Fruit fly (Drosophila melanogaster) whole organism, embryonic: ENCODE measurements around the gene Prp5.

Experiments used
- CG10979 ChIP-seq: fragments of 200-800 bp; sonication (Bioruptor generic); optimal IDR thresholded peaks from 2 replicates; lab custom pipeline; 2018; ENCODE audit warnings: missing biosample characterization, mild to moderate bottlenecking, missing genetic modification characterization, moderate library complexity
- CG11723 ChIP-seq: fragments of 200-800 bp; sonication (Bioruptor generic); optimal IDR thresholded peaks from 2 replicates; lab custom pipeline; 2017; ENCODE audit warnings: missing biosample characterization, mild to moderate bottlenecking, missing genetic modification characterization
- CG12104 ChIP-seq: fragments of 200-800 bp; sonication (Bioruptor generic); optimal IDR thresholded peaks from 3 replicates; lab custom pipeline; 2016; ENCODE audit warnings: missing biosample characterization, missing genetic modification characterization
- CG13123 ChIP-seq: fragments of 200-800 bp; sonication (Bioruptor generic); optimal IDR thresholded peaks from 2 replicates; lab custom pipeline; 2016; ENCODE audit warnings: missing biosample characterization, missing genetic modification characterization
- CG13775 ChIP-seq: fragments of 200-800 bp; sonication (Bioruptor generic); optimal IDR thresholded peaks from 3 replicates; lab custom pipeline; 2017; ENCODE audit warnings: missing biosample characterization, mild to moderate bottlenecking, missing genetic modification characterization
- CG16779 ChIP-seq: fragments of 200-800 bp; sonication (Bioruptor generic); IDR thresholded peaks from 2 replicates; pipeline ENCODE4 v1.3.6; 2022; ENCODE audit warnings: missing biosample characterization, missing genetic modification characterization
- CG17802 ChIP-seq: fragments of 200-800 bp; sonication (Bioruptor generic); optimal IDR thresholded peaks from 2 replicates; lab custom pipeline; 2018; ENCODE audit warnings: missing biosample characterization, mild to moderate bottlenecking, missing genetic modification characterization, moderate library complexity
- CG18764 ChIP-seq: fragments of 200-800 bp; sonication (Bioruptor generic); optimal IDR thresholded peaks from 3 replicates; lab custom pipeline; 2016; ENCODE audit warnings: missing biosample characterization, missing genetic modification characterization
- CG2678 ChIP-seq: fragments of 200-800 bp; sonication (Bioruptor generic); optimal IDR thresholded peaks from 3 replicates; lab custom pipeline; 2019; ENCODE audit warnings: missing biosample characterization, mild to moderate bottlenecking, missing genetic modification characterization, moderate library complexity
- CG30431 ChIP-seq: fragments of 200-800 bp; sonication (Bioruptor generic); optimal IDR thresholded peaks from 2 replicates; lab custom pipeline; 2017; ENCODE audit warnings: missing biosample characterization, missing genetic modification characterization
- CG31441 ChIP-seq: fragments of 200-800 bp; sonication (Bioruptor generic); IDR thresholded peaks from 2 replicates; pipeline ENCODE4 v1.3.6; 2022; ENCODE audit warnings: missing biosample characterization, missing genetic modification characterization
- CG33213 ChIP-seq: fragments of 200-800 bp; sonication (Bioruptor generic); optimal IDR thresholded peaks from 3 replicates; lab custom pipeline; 2016; ENCODE audit warnings: missing biosample characterization, missing genetic modification characterization
- CG34376 ChIP-seq: fragments of 200-800 bp; sonication (Bioruptor generic); optimal IDR thresholded peaks from 2 replicates; lab custom pipeline; 2018; ENCODE audit warnings: missing biosample characterization, mild to moderate bottlenecking, missing genetic modification characterization
- CG34422 ChIP-seq: fragments of 200-800 bp; sonication (Bioruptor generic); IDR thresholded peaks from 3 replicates; pipeline ENCODE4 v1.3.6; 2022; ENCODE audit warnings: missing biosample characterization, missing genetic modification characterization
- CG43689 ChIP-seq: fragments of 200-800 bp; sonication (Bioruptor generic); IDR thresholded peaks from 2 replicates; pipeline ENCODE4 v1.3.6; 2022; ENCODE audit warnings: missing biosample characterization, missing genetic modification characterization
- CG4707 ChIP-seq: fragments of 200-800 bp; sonication (Bioruptor generic); optimal IDR thresholded peaks from 2 replicates; lab custom pipeline; 2018; ENCODE audit warnings: missing biosample characterization, mild to moderate bottlenecking, missing genetic modification characterization, moderate library complexity
- CG6813 ChIP-seq: fragments of 200-800 bp; sonication (Bioruptor generic); optimal IDR thresholded peaks from 2 replicates; lab custom pipeline; 2017; ENCODE audit warnings: missing biosample characterization, missing genetic modification characterization, mild to moderate bottlenecking, moderate library complexity, missing genetic modification reagents
- CG7556 ChIP-seq: fragments of 200-800 bp; sonication (Bioruptor generic); optimal IDR thresholded peaks from 2 replicates; lab custom pipeline; 2017; ENCODE audit warnings: missing biosample characterization, mild to moderate bottlenecking, missing genetic modification characterization
- CG7839 ChIP-seq: fragments of 200-800 bp; sonication (Bioruptor generic); optimal IDR thresholded peaks from 3 replicates; lab custom pipeline; 2018; ENCODE audit warnings: missing biosample characterization, mild to moderate bottlenecking, missing genetic modification characterization, moderate library complexity
- CG8290 ChIP-seq, 3 experiments: fragments of 200-800 bp; sonication (Bioruptor generic); optimal IDR thresholded peaks; 2 replicates each; lab custom pipeline; 2016 to 2019; ENCODE audit warnings: missing biosample characterization in 3 of 3, missing genetic modification characterization in 3 of 3, mild to moderate bottlenecking in 2 of 3, moderate library complexity in 1 of 3
- CG8924 ChIP-seq: fragments of 200-800 bp; optimal IDR thresholded peaks from 3 replicates; lab custom pipeline; 2019; ENCODE audit warnings: missing biosample characterization, mild to moderate bottlenecking, missing genetic modification characterization, moderate library complexity
- CG9817 ChIP-seq: fragments of 200-800 bp; sonication (Bioruptor generic); optimal IDR thresholded peaks from 2 replicates; lab custom pipeline; 2018; ENCODE audit warnings: missing biosample characterization, mild to moderate bottlenecking, missing genetic modification characterization, moderate library complexity
- CG9932 ChIP-seq: fragments of 200-800 bp; sonication (Bioruptor generic); IDR thresholded peaks from 2 replicates; pipeline ENCODE4 v1.3.6; 2022; ENCODE audit warnings: missing biosample characterization, missing genetic modification characterization
- CHES-1-like ChIP-seq: fragments of 200-800 bp; sonication (Bioruptor generic); optimal IDR thresholded peaks from 2 replicates; lab custom pipeline; 2016; ENCODE audit warnings: missing biosample characterization, missing genetic modification characterization
- D19B ChIP-seq: fragments of 200-800 bp; sonication (Bioruptor generic); optimal IDR thresholded peaks from 2 replicates; lab custom pipeline; 2017; ENCODE audit warnings: missing biosample characterization, mild to moderate bottlenecking, missing genetic modification characterization
- HLH54F ChIP-seq: fragments of 200-800 bp; sonication (Bioruptor generic); optimal IDR thresholded peaks from 3 replicates; lab custom pipeline; 2016; ENCODE audit warnings: missing biosample characterization, missing genetic modification characterization
- HLHmδ ChIP-seq: fragments of 200-800 bp; sonication (Bioruptor generic); optimal IDR thresholded peaks from 2 replicates; lab custom pipeline; 2018; ENCODE audit warnings: missing biosample characterization, mild to moderate bottlenecking, missing genetic modification characterization, moderate library complexity
- Hmr ChIP-seq: fragments of 200-800 bp; sonication (Bioruptor generic); optimal IDR thresholded peaks from 3 replicates; lab custom pipeline; 2017; ENCODE audit warnings: mild to moderate bottlenecking, missing biosample characterization, missing genetic modification reagents, missing genetic modification characterization
- Hsf ChIP-seq: fragments of 200-800 bp; sonication (Bioruptor generic); optimal IDR thresholded peaks from 3 replicates; lab custom pipeline; 2016; ENCODE audit warnings: missing biosample characterization, missing genetic modification characterization
- Lpt ChIP-seq: fragments of >200 bp; optimal IDR thresholded peaks from 2 replicates; lab custom pipeline; 2018; ENCODE audit warnings: missing biosample characterization, missing genetic modification characterization
- Optix ChIP-seq: fragments of 200-800 bp; sonication (Bioruptor generic); IDR thresholded peaks from 3 replicates; pipeline ENCODE4 v1.3.6; 2022; ENCODE audit warnings: missing biosample characterization, missing genetic modification characterization
- Side ChIP-seq: fragments of 200-800 bp; sonication (Bioruptor generic); optimal IDR thresholded peaks from 2 replicates; lab custom pipeline; 2016; ENCODE audit warnings: missing biosample characterization, missing genetic modification characterization
- Sox102F ChIP-seq: fragments of 200-800 bp; sonication (Bioruptor generic); optimal IDR thresholded peaks from 2 replicates; lab custom pipeline; 2018; ENCODE audit warnings: missing biosample characterization, mild to moderate bottlenecking, missing genetic modification characterization, moderate library complexity
- TFAM ChIP-seq: fragments of 200-800 bp; sonication (Bioruptor generic); optimal IDR thresholded peaks from 2 replicates; lab custom pipeline; 2017; ENCODE audit warnings: missing biosample characterization, missing genetic modification characterization, inconsistent platforms
- Trl ChIP-seq, 3 experiments: fragments of >200 bp in 2 of 3; fragments of 200-800 bp in 1 of 3; sonication (Bioruptor generic) in 1 of 3; optimal IDR thresholded peaks; 2 replicates in 1 of 3; 3 replicates in 2 of 3; lab custom pipeline; 2016 to 2017; ENCODE audit warnings: missing biosample characterization in 1 of 3, missing genetic modification characterization in 1 of 3
- danr ChIP-seq: fragments of 200-800 bp; sonication (Bioruptor generic); IDR thresholded peaks from 2 replicates; pipeline ENCODE4 v1.3.6; 2022; ENCODE audit warnings: missing biosample characterization, missing genetic modification characterization
- en ChIP-seq: fragments of 200-800 bp; sonication (Bioruptor generic); optimal IDR thresholded peaks from 2 replicates; lab custom pipeline; 2016; ENCODE audit warnings: missing biosample characterization, missing genetic modification characterization
- eve ChIP-seq, 2 experiments: fragments of >200 bp; optimal IDR thresholded peaks; 2 replicates each; lab custom pipeline; 2017; ENCODE audit warnings: missing biosample characterization in 2 of 2, missing genetic modification characterization in 2 of 2
- fd102C ChIP-seq: fragments of 200-800 bp; sonication (Bioruptor generic); optimal IDR thresholded peaks from 2 replicates; lab custom pipeline; 2018; ENCODE audit warnings: missing biosample characterization, mild to moderate bottlenecking, missing genetic modification characterization, moderate library complexity
- fd64A ChIP-seq: fragments of 200-800 bp; sonication (Bioruptor generic); optimal IDR thresholded peaks from 3 replicates; lab custom pipeline; 2018; ENCODE audit warnings: missing biosample characterization, mild to moderate bottlenecking, missing genetic modification characterization
- gfzf ChIP-seq: fragments of 200-800 bp; sonication (Bioruptor generic); optimal IDR thresholded peaks from 2 replicates; lab custom pipeline; 2016; ENCODE audit warnings: missing biosample characterization, mild to moderate bottlenecking, missing genetic modification characterization, moderate library complexity
- gt ChIP-seq: fragments of 200-800 bp; sonication (Bioruptor generic); IDR thresholded peaks from 2 replicates; pipeline ENCODE4 v1.3.6; 2022; ENCODE audit warnings: missing biosample characterization, missing genetic modification characterization
- h ChIP-seq: fragments of >200 bp; optimal IDR thresholded peaks from 2 replicates; lab custom pipeline; 2017
- jing ChIP-seq: fragments of 200-800 bp; sonication (Bioruptor generic); optimal IDR thresholded peaks from 2 replicates; lab custom pipeline; 2018; ENCODE audit warnings: missing biosample characterization, mild to moderate bottlenecking, missing genetic modification characterization
- jumu ChIP-seq: fragments of 200-800 bp; sonication (Bioruptor generic); optimal IDR thresholded peaks from 3 replicates; lab custom pipeline; 2016; ENCODE audit warnings: missing biosample characterization, missing genetic modification characterization
- p53 ChIP-seq: fragments of 200-800 bp; sonication (Bioruptor generic); optimal IDR thresholded peaks from 2 replicates; lab custom pipeline; 2016; ENCODE audit warnings: missing biosample characterization, missing genetic modification characterization
- phol ChIP-seq: fragments of 200-800 bp; sonication (Bioruptor generic); optimal IDR thresholded peaks from 3 replicates; lab custom pipeline; 2018; ENCODE audit warnings: missing biosample characterization, mild to moderate bottlenecking, missing genetic modification characterization, moderate library complexity
- row ChIP-seq: fragments of 200-800 bp; sonication (Bioruptor generic); IDR thresholded peaks from 3 replicates; pipeline ENCODE4 v1.3.6; 2022; ENCODE audit warnings: missing biosample characterization, missing genetic modification characterization
- tgo ChIP-seq: fragments of 200-800 bp; sonication (Bioruptor generic); IDR thresholded peaks from 3 replicates; pipeline ENCODE4 v1.3.6; 2022; ENCODE audit warnings: missing biosample characterization, missing genetic modification characterization
- usp ChIP-seq: fragments of >200 bp; optimal IDR thresholded peaks from 2 replicates; lab custom pipeline; 2017; ENCODE audit warnings: missing biosample characterization, missing genetic modification characterization
- vvl ChIP-seq: fragments of 200-800 bp; sonication (Bioruptor generic); IDR thresholded peaks from 2 replicates; pipeline ENCODE4 v1.3.6; 2022; ENCODE audit warnings: missing biosample characterization, missing genetic modification characterization

Gene Prp5

DNA sequence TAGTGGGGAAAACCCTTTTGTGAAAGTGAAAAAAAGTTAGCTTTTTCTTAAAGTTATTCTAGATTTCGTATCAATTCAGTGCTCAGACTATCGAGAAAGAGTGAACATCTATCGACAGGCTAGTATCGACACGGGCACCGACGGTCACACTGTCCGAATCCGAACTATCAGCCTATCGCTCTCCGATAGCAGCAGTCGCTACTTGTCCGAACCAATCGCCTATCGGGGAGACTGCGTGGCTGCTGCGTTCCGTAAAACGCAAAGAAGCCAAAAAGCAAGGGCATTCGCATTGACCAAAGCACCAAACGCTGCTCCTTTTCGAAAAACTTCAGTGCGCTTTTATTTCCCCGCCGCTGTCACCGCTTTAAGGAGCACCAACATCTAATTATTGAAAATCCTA is 25.7 kb upstream of the Prp5 start, which contains the start of gene Top1 (continued):
- TF ChIP-seq CG8290 (GFP tag; optimal IDR thresholded peaks at IDR 0.05; lab: Kevin White, UChicago) (peak; percentile 22), CG8290 (tag; optimal IDR thresholded peaks at IDR 0.05; lab: Kevin White, UChicago) (peak in 1 of 2 experiments; percentile 84), CG7839 (tag; lab: Kevin White, UChicago) (peak; percentile 27), HLHmδ (GFP tag; lab: Kevin White, UChicago) (peak; percentile 55), p53 (no peak), CG11723 (GFP tag; lab: Kevin White, UChicago) (no peak), phol (no peak), gt (GFP tag; lab: Robert Waterston, UW) (no peak), fd64A (GFP tag; lab: Kevin White, UChicago) (no peak), TFAM (no peak), Hmr (peak; percentile 58), Side (GFP tag; lab: Kevin White, UChicago) (peak; percentile 48), h (lab: Kevin White, UChicago) (no peak), CG2678 (tag; lab: Kevin White, UChicago) (no peak), jing (GFP tag; lab: Kevin White, UChicago) (no peak), D19B (GFP tag; lab: Kevin White, UChicago) (no peak), danr (GFP tag; lab: Robert Waterston, UW) (no peak), CG10979 (tag; lab: Kevin White, UChicago) (no peak), CG13123 (GFP tag; lab: Kevin White, UChicago) (no peak), CG33213 (GFP tag; lab: Kevin White, UChicago) (peak; percentile 24), fd102C (GFP tag; lab: Kevin White, UChicago) (no peak), HLH54F (GFP tag; lab: Kevin White, UChicago) (no peak), CG34376 (GFP tag; lab: Kevin White, UChicago) (no peak), Trl (optimal IDR thresholded peaks at IDR 0.05; lab: Kevin White, UChicago) (no peak), Trl (GFP tag; optimal IDR thresholded peaks at IDR 0.05; lab: Kevin White, UChicago) (no peak), Optix (no peak), row (peak; percentile 87), jumu (GFP tag; lab: Kevin White, UChicago) (peak; percentile 19), CG9817 (tag; lab: Kevin White, UChicago) (no peak), CG12104 (peak; percentile 18), CG17802 (no peak), Lpt (GFP tag; lab: Kevin White, UChicago) (no peak), CG31441 (peak; percentile 59), CG30431 (no peak), CG16779 (GFP tag; lab: Robert Waterston, UW) (no peak), CHES-1-like (GFP tag; lab: Kevin White, UChicago) (no peak), gfzf (GFP tag; lab: Kevin White, UChicago) (peak; percentile 66), usp (no peak), CG9932 (GFP tag; lab: Robert Waterston, UW) (peak; percentile 66), Sox102F (GFP tag; lab: Kevin White, UChicago) (no peak), CG4707 (GFP tag; lab: Kevin White, UChicago) (no peak), vvl (GFP tag; lab: Robert Waterston, UW) (no peak), CG6813 (GFP tag; lab: Kevin White, UChicago) (no peak), CG18764 (GFP tag; lab: Kevin White, UChicago) (no peak), CG34422 (GFP tag; lab: Robert Waterston, UW) (0 out of 3 replicates have a peak, but pooled peaks have one; percentile 35), CG13775 (GFP tag; lab: Kevin White, UChicago) (peak; percentile 16), tgo (GFP tag; lab: Robert Waterston, UW) (no peak), en (GFP tag; lab: Kevin White, UChicago) (no peak), CG8924 (tag; lab: Kevin White, UChicago) (no peak), Hsf (GFP tag; lab: Kevin White, UChicago) (peak; percentile 19), eve (GFP tag; optimal IDR thresholded peaks at IDR 0.05; lab: Kevin White, UChicago) (no peak), CG7556 (no peak), CG43689 (GFP tag; lab: Robert Waterston, UW) (no peak)
